Fruit fly (Drosophila melanogaster): ENCODE results near the gene sn.

sn gene

dm6 chrX:7937588-7938481 lies 26.0 kb upstream of the sn start (continued):
- TF ChIP-seq CG13287 (GFP tag; IDR thresholded peaks at IDR 0.05; ENCODE audit: partially characterized antibody), result no peak
- no peak for TF ChIP-seq Dbx (GFP tag; IDR thresholded peaks at IDR 0.05)
- TF ChIP-seq CG9932 (GFP tag; IDR thresholded peaks at IDR 0.05), result no peak; the same call in 1 of the 2 replicates
- TF ChIP-seq al (GFP tag; IDR thresholded peaks at IDR 0.05), result no peak
- TF ChIP-seq corto (GFP tag; optimal IDR thresholded peaks at IDR 0.05), result no peak
- TF ChIP-seq sqz (GFP tag; optimal IDR thresholded peaks at IDR 0.05), result peak; percentile 82
- 0 out of 2 replicates have a peak, but pooled peaks have one; percentile 42 for TF ChIP-seq CG1024 (GFP tag; IDR thresholded peaks at IDR 0.05)
- TF ChIP-seq CG11398 (GFP tag; optimal IDR thresholded peaks at IDR 0.05), result peak; percentile 76
- TF ChIP-seq CG12104 (GFP tag; optimal IDR thresholded peaks at IDR 0.05), result peak; percentile 52
- peak; percentile 73 to 77 for TF ChIP-seq dpn (GFP tag; optimal IDR thresholded peaks at IDR 0.05)
- peak; percentile 40 for TF ChIP-seq fu2 (GFP tag; optimal IDR thresholded peaks at IDR 0.05)
- TF ChIP-seq CTCF (GFP tag; optimal IDR thresholded peaks at IDR 0.05), result peak; percentile 26
- TF ChIP-seq lilli (GFP tag; optimal IDR thresholded peaks at IDR 0.05), result peak; percentile 62
- peak; percentile 77 for TF ChIP-seq CG17359 (tag; optimal IDR thresholded peaks at IDR 0.05)
- no peak for TF ChIP-seq gsb (GFP tag; IDR thresholded peaks at IDR 0.05)
- peak; percentile 44 for TF ChIP-seq HmgD (GFP tag; optimal IDR thresholded peaks at IDR 0.05)
- TF ChIP-seq so (GFP tag; IDR thresholded peaks at IDR 0.05), result peak; percentile 59; the same call in 1 of the 3 replicates
- TF ChIP-seq fd3F (GFP tag; optimal IDR thresholded peaks at IDR 0.05), result peak; percentile 14
- peak; percentile 82 for TF ChIP-seq Side (GFP tag; optimal IDR thresholded peaks at IDR 0.05)
- TF ChIP-seq en (GFP tag; optimal IDR thresholded peaks at IDR 0.05), result peak; percentile 79
- peak; percentile 56 for TF ChIP-seq CG4730 (GFP tag; IDR thresholded peaks at IDR 0.05)
- TF ChIP-seq CG10209 (GFP tag; optimal IDR thresholded peaks at IDR 0.05), result peak; percentile 82
- 0 out of 3 replicates have a peak, but pooled peaks have one; percentile 43 for TF ChIP-seq gce (GFP tag; IDR thresholded peaks at IDR 0.05)
- no peak for TF ChIP-seq Scr (GFP tag; IDR thresholded peaks at IDR 0.05; ENCODE audit: partially characterized antibody)
- peak; percentile 36 for TF ChIP-seq Fer3 (tag; optimal IDR thresholded peaks at IDR 0.05)
- no peak for TF ChIP-seq grn (GFP tag; optimal IDR thresholded peaks at IDR 0.05)
- TF ChIP-seq bigmax (GFP tag; optimal IDR thresholded peaks at IDR 0.05), result no peak
- peak; percentile 72 for TF ChIP-seq CG10654 (GFP tag; optimal IDR thresholded peaks at IDR 0.05)
- TF ChIP-seq ttk (GFP tag; IDR thresholded peaks at IDR 0.05), result peak; percentile 80
- peak; percentile 48 for TF ChIP-seq scrt (GFP tag; optimal IDR thresholded peaks at IDR 0.05)
- no peak for TF ChIP-seq MESR4 (GFP tag; optimal IDR thresholded peaks at IDR 0.05)
- TF ChIP-seq ranshi (GFP tag; IDR thresholded peaks at IDR 0.05), result no peak; the same call in 1 of the 2 replicates
- 0 out of 2 replicates have a peak, but pooled peaks have one; percentile 29 for TF ChIP-seq CG11696 (GFP tag; IDR thresholded peaks at IDR 0.05)
- TF ChIP-seq CG6854 (GFP tag; optimal IDR thresholded peaks at IDR 0.05), result peak; percentile 50
- TF ChIP-seq Atf6 (GFP tag; IDR thresholded peaks at IDR 0.05), result peak; percentile 23; the same call in 1 of the 2 replicates
- TF ChIP-seq tll (GFP tag; optimal IDR thresholded peaks at IDR 0.05), result peak; percentile 63 to 74
- peak; percentile 44 for TF ChIP-seq vfl (GFP tag; optimal IDR thresholded peaks at IDR 0.05)
- TF ChIP-seq prd (optimal IDR thresholded peaks at IDR 0.05), result no peak
- no peak; the same call in none of the 3 replicates for TF ChIP-seq prd (GFP tag; IDR thresholded peaks at IDR 0.05)
- peak; percentile 65; the same call in 1 of the 2 replicates for TF ChIP-seq CG10366 (GFP tag; IDR thresholded peaks at IDR 0.05)
- no peak for TF ChIP-seq CG8765 (GFP tag; IDR thresholded peaks at IDR 0.05)
- no peak for TF ChIP-seq mld (GFP tag; IDR thresholded peaks at IDR 0.05; ENCODE audit: partially characterized antibody)
- peak; percentile 51; the same call in 1 of the 3 replicates for TF ChIP-seq ase (GFP tag; IDR thresholded peaks at IDR 0.05)
- TF ChIP-seq abd-A (tag; optimal IDR thresholded peaks at IDR 0.05), result no peak
- TF ChIP-seq CG14965 (GFP tag; optimal IDR thresholded peaks at IDR 0.05; ENCODE audit: borderline replicate concordance), result peak; percentile 23
- no peak for TF ChIP-seq pan (optimal IDR thresholded peaks at IDR 0.05)
- TF ChIP-seq pan (GFP tag; optimal IDR thresholded peaks at IDR 0.05 in 1 of 2, IDR thresholded peaks at IDR 0.05 in 1 of 2), result peak in 1 of 2 experiments; percentile 64
- no peak for TF ChIP-seq CG31224 (GFP tag; IDR thresholded peaks at IDR 0.05)
- peak; percentile 54; the same call in 1 of the 2 replicates for TF ChIP-seq chm (GFP tag; IDR thresholded peaks at IDR 0.05)

All from whole organism, embryonic.